Fruit fly (Drosophila melanogaster) whole organism, prepupa: ENCODE data around the gene CG13005.

Experiments used
- CG10631 ChIP-seq: fragments of 200-800 bp; sonication (Bioruptor generic); optimal IDR thresholded peaks from 2 replicates; lab custom pipeline; 2016; ENCODE audit warnings: missing biosample characterization, missing genetic modification characterization
- CG11294 ChIP-seq: fragments of 200-800 bp; sonication (Bioruptor generic); IDR thresholded peaks from 2 replicates; pipeline ENCODE4 v1.3.6; 2022; ENCODE audit warnings: missing biosample characterization, missing genetic modification characterization
- CG11902 ChIP-seq: fragments of 200-800 bp; sonication (Bioruptor generic); optimal IDR thresholded peaks from 3 replicates; lab custom pipeline; 2016; ENCODE audit warnings: missing biosample characterization, missing genetic modification characterization
- CG15336 ChIP-seq: fragments of 200-800 bp; sonication (Bioruptor generic); IDR thresholded peaks from 2 replicates; pipeline ENCODE4 v1.3.6; 2022; ENCODE audit warnings: missing biosample characterization, missing genetic modification characterization
- CG3032 ChIP-seq: fragments of 200-800 bp; optimal IDR thresholded peaks from 2 replicates; lab custom pipeline; 2019; ENCODE audit warnings: missing biosample characterization, mild to moderate bottlenecking, missing genetic modification characterization, moderate library complexity
- CG32006 ChIP-seq: fragments of 200-800 bp; sonication (Bioruptor generic); optimal IDR thresholded peaks from 3 replicates; lab custom pipeline; 2017; ENCODE audit warnings: missing biosample characterization, mild to moderate bottlenecking, missing genetic modification characterization
- CG3919 ChIP-seq: fragments of 200-800 bp; sonication (Bioruptor generic); optimal IDR thresholded peaks from 3 replicates; lab custom pipeline; 2016; ENCODE audit warnings: missing biosample characterization, missing genetic modification characterization
- CG4318 ChIP-seq: fragments of 200-800 bp; sonication (Bioruptor generic); optimal IDR thresholded peaks from 3 replicates; lab custom pipeline; 2017; ENCODE audit warnings: missing biosample characterization, mild to moderate bottlenecking, missing genetic modification characterization
- CG6163 ChIP-seq: fragments of 200-800 bp; sonication (Bioruptor generic); IDR thresholded peaks from 3 replicates; pipeline ENCODE4 v1.3.6; 2022; ENCODE audit warnings: missing biosample characterization, missing genetic modification characterization
- CG6276 ChIP-seq: fragments of 200-800 bp; sonication (Bioruptor generic); optimal IDR thresholded peaks from 2 replicates; lab custom pipeline; 2017; ENCODE audit warnings: missing biosample characterization, mild to moderate bottlenecking, missing genetic modification characterization
- CG6808 ChIP-seq: fragments of 200-800 bp; sonication (Bioruptor generic); optimal IDR thresholded peaks from 3 replicates; lab custom pipeline; 2017; ENCODE audit warnings: missing biosample characterization, missing genetic modification characterization, mild to moderate bottlenecking, moderate library complexity, missing genetic modification reagents
- CG6854 ChIP-seq: fragments of 200-800 bp; sonication (Bioruptor generic); optimal IDR thresholded peaks from 2 replicates; lab custom pipeline; 2017; ENCODE audit warnings: missing biosample characterization, mild to moderate bottlenecking, missing genetic modification characterization
- CG7368 ChIP-seq: fragments of 200-800 bp; sonication (Bioruptor generic); optimal IDR thresholded peaks from 3 replicates; lab custom pipeline; 2016; ENCODE audit warnings: missing biosample characterization, missing genetic modification characterization
- CG8119 ChIP-seq: fragments of 200-800 bp; sonication (Bioruptor generic); IDR thresholded peaks from 3 replicates; pipeline ENCODE4 v1.3.6; 2022; ENCODE audit warnings: missing biosample characterization, missing genetic modification characterization
- CG8632 ChIP-seq: fragments of 200-800 bp; sonication (Bioruptor generic); optimal IDR thresholded peaks from 3 replicates; lab custom pipeline; 2016; ENCODE audit warnings: missing biosample characterization, missing genetic modification characterization
- CG9139 ChIP-seq: fragments of 200-800 bp; sonication (Bioruptor generic); optimal IDR thresholded peaks from 3 replicates; lab custom pipeline; 2017; ENCODE audit warnings: missing biosample characterization, mild to moderate bottlenecking, missing genetic modification characterization
- Eip78C ChIP-seq: fragments of 200-800 bp; sonication (Bioruptor generic); peaks from one replicate; lab custom pipeline; 2016; ENCODE audit warnings: missing biosample characterization, missing genetic modification characterization
- Ets96B ChIP-seq: fragments of 200-800 bp; optimal IDR thresholded peaks from 2 replicates; lab custom pipeline; 2019; ENCODE audit warnings: missing biosample characterization, mild to moderate bottlenecking, missing genetic modification characterization, moderate library complexity
- Hr38 ChIP-seq: sonication (Bioruptor generic); optimal IDR thresholded peaks from 2 replicates; lab custom pipeline; 2016; ENCODE audit warnings: missing biosample characterization, missing genetic modification characterization
- Hr39 ChIP-seq: fragments of 200-800 bp; sonication (Bioruptor generic); optimal IDR thresholded peaks from 2 replicates; lab custom pipeline; 2016; ENCODE audit warnings: missing biosample characterization, missing genetic modification characterization
- Hr4 ChIP-seq: fragments of 200-800 bp; sonication (Bioruptor generic); optimal IDR thresholded peaks from 3 replicates; lab custom pipeline; 2016; ENCODE audit warnings: missing biosample characterization, missing genetic modification characterization
- Sox14 ChIP-seq: fragments of 200-800 bp; sonication (Bioruptor generic); optimal IDR thresholded peaks from 3 replicates; lab custom pipeline; 2016; ENCODE audit warnings: missing biosample characterization, missing genetic modification characterization
- Sox15 ChIP-seq: fragments of 200-800 bp; sonication (Bioruptor generic); optimal IDR thresholded peaks from 3 replicates; lab custom pipeline; 2016; ENCODE audit warnings: missing biosample characterization, missing genetic modification characterization
- acj6 ChIP-seq: fragments of 200-800 bp; sonication (Bioruptor generic); optimal IDR thresholded peaks from 3 replicates; lab custom pipeline; 2016; ENCODE audit warnings: missing biosample characterization, missing genetic modification characterization
- dsx ChIP-seq: fragments of 200-800 bp; optimal IDR thresholded peaks from 3 replicates; lab custom pipeline; 2019; ENCODE audit warnings: missing biosample characterization, mild to moderate bottlenecking, missing genetic modification characterization, moderate library complexity; ENCODE audit not compliant: poor library complexity, severe bottlenecking
- eg ChIP-seq: fragments of 200-800 bp; sonication (Bioruptor generic); IDR thresholded peaks from 3 replicates; pipeline ENCODE4 v1.3.6; 2022; ENCODE audit warnings: missing biosample characterization, missing genetic modification characterization
- esn ChIP-seq: fragments of 200-800 bp; sonication (Bioruptor generic); optimal IDR thresholded peaks from 2 replicates; lab custom pipeline; 2016; ENCODE audit warnings: missing biosample characterization, mild to moderate bottlenecking, missing genetic modification characterization, moderate library complexity
- fd59A ChIP-seq: fragments of 200-800 bp; sonication (Bioruptor generic); optimal IDR thresholded peaks from 2 replicates; lab custom pipeline; 2017; ENCODE audit warnings: missing biosample characterization, mild to moderate bottlenecking, missing genetic modification characterization, missing genetic modification reagents
- fkh ChIP-seq: fragments of 200-800 bp; sonication (Bioruptor generic); optimal IDR thresholded peaks from 3 replicates; lab custom pipeline; 2017; ENCODE audit warnings: missing biosample characterization, mild to moderate bottlenecking, missing genetic modification characterization, moderate library complexity
- lz ChIP-seq: fragments of 200-800 bp; sonication (Bioruptor generic); optimal IDR thresholded peaks from 3 replicates; lab custom pipeline; 2016; ENCODE audit warnings: missing biosample characterization, missing genetic modification characterization
- net ChIP-seq: fragments of 200-800 bp; sonication (Bioruptor generic); optimal IDR thresholded peaks from 3 replicates; lab custom pipeline; 2016; ENCODE audit warnings: missing biosample characterization, missing genetic modification characterization
- pdm3 ChIP-seq: fragments of 200-800 bp; sonication (Bioruptor generic); optimal IDR thresholded peaks from 3 replicates; lab custom pipeline; 2016; ENCODE audit warnings: missing biosample characterization, missing genetic modification characterization
- salr ChIP-seq, 2 experiments: fragments of 200-800 bp; sonication (Bioruptor generic); optimal IDR thresholded peaks; 3 replicates each; lab custom pipeline; 2016 to 2018; ENCODE audit warnings: missing biosample characterization in 2 of 2, missing genetic modification characterization in 2 of 2, mild to moderate bottlenecking in 1 of 2
- spab ChIP-seq: fragments of 200-800 bp; sonication (Bioruptor generic); optimal IDR thresholded peaks from 2 replicates; lab custom pipeline; 2017; ENCODE audit warnings: missing biosample characterization, mild to moderate bottlenecking, missing genetic modification characterization, missing genetic modification reagents
- ss ChIP-seq, 2 experiments: fragments of 200-800 bp; sonication (Bioruptor generic); optimal IDR thresholded peaks; 2 replicates in 1 of 2; 3 replicates in 1 of 2; lab custom pipeline; 2017 to 2018; ENCODE audit warnings: mild to moderate bottlenecking in 2 of 2, missing biosample characterization in 2 of 2, missing genetic modification characterization in 2 of 2, moderate library complexity in 1 of 2
- svp ChIP-seq: fragments of 200-800 bp; sonication (Bioruptor generic); peaks from one replicate; lab custom pipeline; 2016; ENCODE audit warnings: missing biosample characterization, missing genetic modification characterization
- vri ChIP-seq: fragments of 200-800 bp; sonication (Bioruptor generic); optimal IDR thresholded peaks from 3 replicates; lab custom pipeline; 2016; ENCODE audit warnings: missing biosample characterization, mild to moderate bottlenecking, missing genetic modification characterization

CG13005 gene

DNA sequence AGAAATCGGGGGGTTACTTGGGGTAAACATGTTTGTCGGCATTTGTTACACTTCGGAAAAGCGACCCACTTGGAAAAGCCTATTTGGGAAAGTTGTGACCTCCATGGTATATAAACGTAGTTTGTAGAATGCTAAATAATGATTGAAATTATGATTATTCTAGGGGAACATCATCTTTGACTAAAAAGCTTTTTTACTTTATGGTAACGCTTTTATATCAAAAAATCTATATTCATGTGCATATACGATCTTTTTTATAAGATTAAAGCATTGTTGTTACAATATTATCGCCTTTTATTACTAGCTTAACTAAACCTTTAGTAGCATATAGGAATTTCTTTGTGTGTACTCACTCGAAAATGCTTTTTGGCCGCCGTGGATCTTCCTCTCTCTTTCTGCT, 30.8 kb downstream of the CG13005 start (continued):
- TF ChIP-seq Sox14 (GFP tag; lab: Kevin White, UChicago) = peak; percentile 69
- TF ChIP-seq CG11294 (GFP tag; lab: Robert Waterston, UW) = peak; percentile 28; the same call in 1 of the 2 replicates
- TF ChIP-seq CG6276 = peak; percentile 72
- peak; percentile 73 for TF ChIP-seq pdm3 (GFP tag; lab: Kevin White, UChicago)
- TF ChIP-seq Hr39 (GFP tag; lab: Kevin White, UChicago) = peak; percentile 49
- peak; percentile 73 for TF ChIP-seq svp (GFP tag; lab: Kevin White, UChicago)
- no peak for TF ChIP-seq Sox15
- TF ChIP-seq CG7368 = peak; percentile 2
- peak; percentile 10 for TF ChIP-seq CG8632 (GFP tag; lab: Kevin White, UChicago)
- peak; percentile 88 for TF ChIP-seq CG8119 (GFP tag; lab: Robert Waterston, UW)
- peak in 1 of 2 experiments; percentile 77 for TF ChIP-seq salr (GFP tag; optimal IDR thresholded peaks at IDR 0.05; lab: Kevin White, UChicago)
- peak; percentile 18 for TF ChIP-seq Ets96B
- TF ChIP-seq, all 60 proteins: peak for 42

- peak; percentile 32 for TF ChIP-seq dsx
- TF ChIP-seq CG15336 (GFP tag; lab: Robert Waterston, UW) = peak; percentile 40; the same call in 1 of the 2 replicates
- TF ChIP-seq svp (GFP tag; lab: Kevin White, UChicago) = peak; percentile 35
- peak; percentile 12 for TF ChIP-seq net (GFP tag; lab: Kevin White, UChicago)
- TF ChIP-seq eg (GFP tag; lab: Robert Waterston, UW) = peak; percentile 53; the same call in 2 of the 3 replicates
- TF ChIP-seq esn (GFP tag; lab: Kevin White, UChicago) = peak; percentile 7
- no peak for TF ChIP-seq CG9139 (GFP tag; lab: Kevin White, UChicago)
- TF ChIP-seq ss (GFP tag; optimal IDR thresholded peaks at IDR 0.05; lab: Kevin White, UChicago) = peak in 1 of 2 experiments; percentile 19
- peak; percentile 59 for TF ChIP-seq CG6163 (GFP tag; lab: Robert Waterston, UW)
- no peak for TF ChIP-seq vri (GFP tag; lab: Kevin White, UChicago)
- no peak for TF ChIP-seq CG10631
These were observed 31.9 kb downstream of the CG13005 start, which contains the start of the genes CG13004 and CG46306 for dm6 chrX:16835304-16835703. Gene CG13004, minus strand, starts transcription at chrX:16835520. Gene CG46306, minus strand, starts transcription at chrX:16835520.

DNA sequence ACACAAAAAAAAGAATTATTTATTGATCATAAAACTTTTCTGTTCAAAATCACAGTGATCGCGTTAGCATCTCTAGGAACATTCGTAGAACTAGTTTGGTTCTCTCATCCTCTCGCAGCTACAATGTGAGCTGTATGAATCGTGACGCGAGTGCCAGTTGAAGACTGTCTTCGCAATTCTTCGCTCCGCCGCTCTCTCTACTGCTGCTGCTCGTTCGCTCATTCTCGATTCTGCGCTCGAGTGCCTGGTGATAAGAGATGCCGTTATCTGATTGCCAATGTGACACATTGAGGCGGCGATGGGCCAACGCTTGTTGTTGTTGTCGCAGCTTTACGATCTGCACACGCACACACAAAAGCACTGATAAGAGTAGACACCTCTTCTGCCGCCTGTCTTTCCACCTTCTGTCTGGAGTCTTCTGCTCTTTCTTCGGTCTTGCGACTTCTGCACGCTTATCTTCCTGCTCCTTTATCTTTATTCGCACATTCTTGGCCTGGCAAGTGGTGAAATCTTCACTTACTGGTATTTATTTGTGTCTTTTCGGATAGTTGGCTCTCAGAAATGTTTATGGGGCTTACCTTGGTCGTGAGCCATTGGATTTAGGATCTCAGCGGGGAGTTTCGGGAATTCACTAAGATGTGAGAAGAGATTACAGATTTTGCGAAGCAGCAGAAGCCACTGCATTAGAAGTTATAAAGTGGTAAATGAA, 32.8 kb downstream of the CG13005 start:
- 0 out of 3 replicates have a peak, but pooled peaks have one; percentile 19 for TF ChIP-seq eg (GFP tag; lab: Robert Waterston, UW)
- TF ChIP-seq ss (GFP tag; optimal IDR thresholded peaks at IDR 0.05; lab: Kevin White, UChicago) = peak in 1 of 2 experiments; percentile 23
- peak; percentile 82 for TF ChIP-seq svp (GFP tag; lab: Kevin White, UChicago)
- TF ChIP-seq fkh (GFP tag; lab: Kevin White, UChicago) = peak; percentile 1
- TF ChIP-seq lz (GFP tag; lab: Kevin White, UChicago) = no peak
- no peak for TF ChIP-seq Ets96B
- 0 out of 3 replicates have a peak, but pooled peaks have one; percentile 30 for TF ChIP-seq CG6163 (GFP tag; lab: Robert Waterston, UW)
- TF ChIP-seq Eip78C (GFP tag; lab: Kevin White, UChicago) = no peak
- no peak for TF ChIP-seq Hr38 (GFP tag; lab: Kevin White, UChicago)
- peak; percentile 58 for TF ChIP-seq dsx
- no peak for TF ChIP-seq spab
- no peak for TF ChIP-seq CG11902

DNA sequence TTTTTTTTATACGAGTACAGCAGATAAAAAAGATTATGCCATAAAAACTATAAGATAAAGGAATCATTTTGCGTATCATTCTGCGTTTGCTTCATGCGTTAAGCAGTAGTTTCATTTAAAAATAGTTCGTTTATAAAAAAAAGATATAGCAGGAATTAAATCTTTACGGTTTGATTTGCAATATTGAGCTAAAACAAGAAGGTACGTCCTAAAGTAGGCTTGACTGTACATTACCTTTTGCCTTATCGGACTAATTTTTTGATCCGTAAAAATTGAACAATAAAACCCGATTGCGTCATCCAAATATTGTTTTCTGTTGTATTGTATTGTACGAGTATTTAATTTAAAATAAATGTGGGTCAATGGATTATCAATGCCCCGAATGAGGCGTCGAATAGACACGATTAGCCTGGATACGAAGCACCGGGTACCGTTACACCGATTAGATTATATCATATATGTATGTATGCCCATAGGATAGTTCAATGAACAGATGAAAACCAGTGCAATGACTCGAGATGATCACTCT, 33.4 kb downstream of the CG13005 start:
- TF ChIP-seq dsx (no peak), CG9139 (GFP tag; lab: Kevin White, UChicago) (no peak), CG3032 (tag; lab: Kevin White, UChicago) (no peak), svp (GFP tag; lab: Kevin White, UChicago) (peak; percentile 69), Sox14 (GFP tag; lab: Kevin White, UChicago) (no peak), acj6 (GFP tag; lab: Kevin White, UChicago) (no peak), ss (GFP tag; optimal IDR thresholded peaks at IDR 0.05; lab: Kevin White, UChicago) (no peak), pdm3 (GFP tag; lab: Kevin White, UChicago) (no peak), CG10631 (no peak), fd59A (GFP tag; lab: Kevin White, UChicago) (no peak), net (GFP tag; lab: Kevin White, UChicago) (no peak), Sox15 (no peak), CG6808 (GFP tag; lab: Kevin White, UChicago) (no peak), esn (GFP tag; lab: Kevin White, UChicago) (no peak), Eip78C (GFP tag; lab: Kevin White, UChicago) (peak; percentile 28), CG3919 (no peak), CG32006 (no peak), CG4318 (GFP tag; lab: Kevin White, UChicago) (no peak), Hr4 (GFP tag; lab: Kevin White, UChicago) (no peak), CG6854 (no peak), vri (GFP tag; lab: Kevin White, UChicago) (peak; percentile 48)
